Worm (Caenorhabditis elegans) whole organism, young adult: Measurements from ENCODE around the gene cfp-1.

Source experiments
- attf-5 ChIP-seq: fragments of 200-800 bp; sonication (Bioruptor generic); optimal IDR thresholded peaks from 2 replicates; lab custom pipeline; 2018; ENCODE audit warnings: mild to moderate bottlenecking, missing genetic modification characterization, missing compliant biosample characterization
- lsy-27 ChIP-seq: sonication (generic microtip); optimal IDR thresholded peaks from 2 replicates; lab custom pipeline; 2017; ENCODE audit warnings: missing genetic modification characterization, mild to moderate bottlenecking, missing compliant biosample characterization, antibody characterized with exemption, missing genotype, borderline replicate concordance; ENCODE audit not compliant: insufficient read depth
- mes-4 ChIP-seq: sonication (generic microtip); optimal IDR thresholded peaks from 2 replicates; lab custom pipeline; 2016; ENCODE audit warnings: missing genotype, missing genetic modification characterization, missing compliant biosample characterization
- tlf-1 ChIP-seq: fragments of 200-800 bp; sonication (Bioruptor generic); optimal IDR thresholded peaks from 2 replicates; lab custom pipeline; 2018; ENCODE audit warnings: mild to moderate bottlenecking, missing genetic modification characterization, missing compliant biosample characterization
- ztf-3 ChIP-seq: fragments of 200-800 bp; sonication (Bioruptor generic); optimal IDR thresholded peaks from 2 replicates; lab custom pipeline; 2018; ENCODE audit warnings: mild to moderate bottlenecking, missing genetic modification characterization, missing compliant biosample characterization

DNA sequence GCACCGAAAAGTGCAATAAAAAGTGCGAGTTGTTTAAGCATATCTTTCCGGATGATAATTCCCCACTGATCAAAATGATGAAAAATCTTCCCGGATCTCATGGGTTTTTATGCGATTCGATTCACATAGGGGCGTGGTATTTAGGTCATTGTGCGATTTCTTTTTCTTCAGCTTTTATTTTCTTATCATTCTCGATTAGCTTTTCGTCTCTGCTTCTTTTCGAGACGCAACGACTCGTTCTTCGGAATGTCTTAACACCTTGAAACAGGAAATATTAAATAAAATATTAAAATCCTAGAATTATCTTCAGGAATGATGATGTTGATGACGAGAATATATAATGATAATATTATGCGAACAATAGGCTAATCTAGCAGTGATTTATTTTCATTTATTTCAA, 33.6 kb upstream of the cfp-1 start, which contains the start of gene Y37A1B.7:
- TF ChIP-seq tlf-1 (GFP tag; lab: Kevin White, UChicago): no peak
- TF ChIP-seq lsy-27 (tag; lab: Kevin White, UChicago): no peak
- TF ChIP-seq mes-4: no peak
- TF ChIP-seq attf-5: no peak
- no peak for TF ChIP-seq ztf-3 (GFP tag; lab: Kevin White, UChicago)
